Fruit fly (Drosophila melanogaster) whole organism, prepupa: Measurements from ENCODE around the gene nrv2.

Experiments
- CG3032 ChIP-seq: fragments of 200-800 bp; optimal IDR thresholded peaks from 2 replicates; lab custom pipeline; 2019; ENCODE audit warnings: missing biosample characterization, mild to moderate bottlenecking, missing genetic modification characterization, moderate library complexity
- CG9139 ChIP-seq: fragments of 200-800 bp; sonication (Bioruptor generic); optimal IDR thresholded peaks from 3 replicates; lab custom pipeline; 2017; ENCODE audit warnings: missing biosample characterization, mild to moderate bottlenecking, missing genetic modification characterization
- Ets96B ChIP-seq: fragments of 200-800 bp; optimal IDR thresholded peaks from 2 replicates; lab custom pipeline; 2019; ENCODE audit warnings: missing biosample characterization, mild to moderate bottlenecking, missing genetic modification characterization, moderate library complexity
- fkh ChIP-seq: fragments of 200-800 bp; sonication (Bioruptor generic); optimal IDR thresholded peaks from 3 replicates; lab custom pipeline; 2017; ENCODE audit warnings: missing biosample characterization, mild to moderate bottlenecking, missing genetic modification characterization, moderate library complexity
- pdm3 ChIP-seq: fragments of 200-800 bp; sonication (Bioruptor generic); optimal IDR thresholded peaks from 3 replicates; lab custom pipeline; 2016; ENCODE audit warnings: missing biosample characterization, missing genetic modification characterization

- TF ChIP-seq CG9139 (no peak), CG3032 (tag; lab: Kevin White, UChicago) (no peak), Ets96B (tag; lab: Kevin White, UChicago) (no peak), pdm3 (GFP tag; lab: Kevin White, UChicago) (peak; percentile 5), fkh (GFP tag; lab: Kevin White, UChicago) (peak; percentile 12)
Observed at dm6 chr2L:6797408-6797807, 1.3 kb downstream of the nrv2 start.
